Fruit fly (Drosophila melanogaster): ENCODE data around the gene CG42446.
A peak's percentile ranks its signal among the peaks of the same experiment; 100 is the strongest.

Gene CG42446

dm6 chr3R:16374101-16374500 is 14.2 kb upstream of the CG42446 start:
- no peak for TF ChIP-seq caup (GFP tag; optimal IDR thresholded peaks at IDR 0.05; ENCODE audit: severe bottlenecking)
- TF ChIP-seq Mrtf (GFP tag; IDR thresholded peaks at IDR 0.05), result no peak
- no peak for TF ChIP-seq Ravus (GFP tag; IDR thresholded peaks at IDR 0.05)
- TF ChIP-seq CG1647 (GFP tag; optimal IDR thresholded peaks at IDR 0.05), result no peak
- TF ChIP-seq Vsx1 (GFP tag; optimal IDR thresholded peaks at IDR 0.05), result no peak
- TF ChIP-seq jumu (GFP tag; optimal IDR thresholded peaks at IDR 0.05), result no peak
- TF ChIP-seq CG4360 (GFP tag; IDR thresholded peaks at IDR 0.05), result no peak
- TF ChIP-seq CG16815 (GFP tag; optimal IDR thresholded peaks at IDR 0.05), result no peak
- TF ChIP-seq CG7928 (GFP tag; optimal IDR thresholded peaks at IDR 0.05), result no peak
- no peak for TF ChIP-seq CG18011 (GFP tag; optimal IDR thresholded peaks at IDR 0.05)
- peak; percentile 58 for TF ChIP-seq CTCF (GFP tag; optimal IDR thresholded peaks at IDR 0.05)
- TF ChIP-seq chm (GFP tag; IDR thresholded peaks at IDR 0.05), result no peak
- no peak for TF ChIP-seq CG7963 (GFP tag; IDR thresholded peaks at IDR 0.05; ENCODE audit: partially characterized antibody)
- no peak for TF ChIP-seq so (GFP tag; IDR thresholded peaks at IDR 0.05)
- TF ChIP-seq zen (tag; optimal IDR thresholded peaks at IDR 0.05), result peak; percentile 71
- no peak for TF ChIP-seq Antp (GFP tag; optimal IDR thresholded peaks at IDR 0.05)
- TF ChIP-seq dm (GFP tag; optimal IDR thresholded peaks at IDR 0.05), result no peak
- TF ChIP-seq CG11093 (GFP tag; IDR thresholded peaks at IDR 0.05), result no peak
- no peak for TF ChIP-seq fu2 (GFP tag; optimal IDR thresholded peaks at IDR 0.05)
- no peak for TF ChIP-seq CG13624 (GFP tag; optimal IDR thresholded peaks at IDR 0.05)
- no peak for TF ChIP-seq Jarid2 (GFP tag; optimal IDR thresholded peaks at IDR 0.05)
- TF ChIP-seq disco-r (GFP tag; optimal IDR thresholded peaks at IDR 0.05), result no peak
- no peak for TF ChIP-seq Doc3 (GFP tag; IDR thresholded peaks at IDR 0.05; ENCODE audit: partially characterized antibody)
- no peak for TF ChIP-seq Hey (tag; optimal IDR thresholded peaks at IDR 0.05)
- TF ChIP-seq stwl (tag; optimal IDR thresholded peaks at IDR 0.05), result peak; percentile 99
- TF ChIP-seq ato (GFP tag; IDR thresholded peaks at IDR 0.05; ENCODE audit: partially characterized antibody), result no peak
- peak; percentile 0 for TF ChIP-seq Myb (GFP tag; optimal IDR thresholded peaks at IDR 0.05)
- no peak for TF ChIP-seq mam (GFP tag; optimal IDR thresholded peaks at IDR 0.05)
- no peak for TF ChIP-seq CG30403 (GFP tag; optimal IDR thresholded peaks at IDR 0.05)
- TF ChIP-seq usp (GFP tag; optimal IDR thresholded peaks at IDR 0.05), result no peak
- no peak for TF ChIP-seq tin (GFP tag; optimal IDR thresholded peaks at IDR 0.05)
- TF ChIP-seq Lhr (GFP tag; optimal IDR thresholded peaks at IDR 0.05), result peak; percentile 35
- no peak for TF ChIP-seq Poxn (GFP tag; IDR thresholded peaks at IDR 0.05)
- TF ChIP-seq gfzf (GFP tag; optimal IDR thresholded peaks at IDR 0.05), result no peak
- TF ChIP-seq zen2 (GFP tag; IDR thresholded peaks at IDR 0.05; ENCODE audit: partially characterized antibody), result no peak
- TF ChIP-seq CG5180 (GFP tag; optimal IDR thresholded peaks at IDR 0.05), result no peak
- TF ChIP-seq ham (GFP tag; IDR thresholded peaks at IDR 0.05), result no peak
- no peak for TF ChIP-seq insv (GFP tag; optimal IDR thresholded peaks at IDR 0.05)
- TF ChIP-seq Dll (GFP tag; IDR thresholded peaks at IDR 0.05; ENCODE audit: partially characterized antibody), result no peak
- peak; percentile 79 for TF ChIP-seq E2f2 (GFP tag; IDR thresholded peaks at IDR 0.05)
- no peak for TF ChIP-seq B-H2 (GFP tag; optimal IDR thresholded peaks at IDR 0.05)
- TF ChIP-seq Fer3 (tag; optimal IDR thresholded peaks at IDR 0.05), result no peak
- TF ChIP-seq nmo (GFP tag; optimal IDR thresholded peaks at IDR 0.05), result no peak
- TF ChIP-seq CG10267 (tag; optimal IDR thresholded peaks at IDR 0.05), result peak; percentile 68
- TF ChIP-seq CG34376 (GFP tag; optimal IDR thresholded peaks at IDR 0.05), result no peak
- TF ChIP-seq odd (GFP tag; optimal IDR thresholded peaks at IDR 0.05), result no peak
- no peak for TF ChIP-seq fd102C (GFP tag; optimal IDR thresholded peaks at IDR 0.05)
- TF ChIP-seq CG12659 (GFP tag; optimal IDR thresholded peaks at IDR 0.05), result no peak
- TF ChIP-seq Side (GFP tag; optimal IDR thresholded peaks at IDR 0.05), result no peak
- TF ChIP-seq Dp (GFP tag; optimal IDR thresholded peaks at IDR 0.05), result peak; percentile 73
- no peak for TF ChIP-seq CG11696 (GFP tag; IDR thresholded peaks at IDR 0.05)
- TF ChIP-seq unpg (GFP tag; optimal IDR thresholded peaks at IDR 0.05), result no peak
